Fruit fly (Drosophila melanogaster): ENCODE data around the gene SF1.

Gene SF1

DNA sequence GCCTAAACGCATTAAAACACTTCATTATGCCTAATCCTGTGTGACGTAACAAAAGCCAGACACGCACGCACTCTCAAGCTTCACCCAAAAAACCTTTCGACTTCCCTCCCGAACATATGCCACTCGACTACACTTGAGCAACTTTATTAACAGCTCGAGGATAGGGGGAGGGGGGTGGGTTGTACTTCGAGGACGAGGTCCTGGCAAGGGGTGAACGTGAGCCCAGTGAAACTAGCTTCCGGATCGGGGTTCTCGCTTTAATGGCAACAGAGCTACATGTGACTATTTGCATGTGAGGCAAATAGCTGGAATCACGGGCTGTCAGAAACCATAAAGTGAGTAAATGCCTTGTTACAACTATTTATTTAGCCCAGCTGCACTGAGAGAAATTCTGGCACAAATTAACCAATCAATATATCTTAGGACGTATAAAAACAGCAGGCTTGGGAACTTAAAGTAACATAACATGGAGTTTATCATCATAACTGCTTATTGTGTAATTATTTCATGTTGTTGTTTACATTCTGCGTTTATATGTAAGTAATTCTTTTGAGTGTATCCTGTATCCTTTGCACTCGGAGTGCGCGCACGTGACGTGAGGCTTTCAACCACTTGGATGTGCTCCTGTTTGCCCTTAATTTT is 10.7 kb downstream of the SF1 start:
- TF ChIP-seq CG10631 (GFP tag; optimal IDR thresholded peaks at IDR 0.05): no peak
- TF ChIP-seq fd59A (GFP tag; optimal IDR thresholded peaks at IDR 0.05): no peak
- TF ChIP-seq achi (GFP tag; optimal IDR thresholded peaks at IDR 0.05): no peak
- TF ChIP-seq CG31627 (GFP tag; optimal IDR thresholded peaks at IDR 0.05): peak; percentile 0
- TF ChIP-seq Eip75B (GFP tag; optimal IDR thresholded peaks at IDR 0.05): no peak
- TF ChIP-seq Sox102F (GFP tag; optimal IDR thresholded peaks at IDR 0.05): peak; percentile 5
- no peak for TF ChIP-seq Eip78C (GFP tag)
- TF ChIP-seq CG11294 (GFP tag; IDR thresholded peaks at IDR 0.05): no peak

DNA sequence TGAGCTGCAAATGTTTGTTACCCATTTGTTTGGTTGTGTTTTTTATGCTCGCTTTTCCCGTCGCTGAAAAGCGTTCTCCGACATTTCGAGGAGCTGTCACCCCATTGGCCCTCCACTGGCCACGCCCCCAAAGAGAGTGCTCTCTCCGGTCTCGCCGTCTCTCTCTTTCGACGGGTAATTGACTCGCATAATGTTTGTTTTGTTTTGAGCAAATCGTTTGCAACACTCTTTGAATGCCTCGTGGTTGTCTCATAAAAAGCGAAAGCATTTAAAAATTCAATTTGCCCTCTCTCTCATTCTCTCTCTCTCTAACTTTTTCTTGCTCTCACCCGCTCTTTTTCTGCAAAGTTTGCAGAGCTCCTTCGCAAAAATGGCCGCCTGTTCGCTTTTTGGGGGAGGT is 17.3 kb downstream of the SF1 start:
- TF ChIP-seq Met (GFP tag; optimal IDR thresholded peaks at IDR 0.05) (no peak), eg (GFP tag; IDR thresholded peaks at IDR 0.05) (0 out of 3 replicates have a peak, but pooled peaks have one; percentile 10), Blimp-1 (GFP tag; optimal IDR thresholded peaks at IDR 0.05) (peak; percentile 48)

DNA sequence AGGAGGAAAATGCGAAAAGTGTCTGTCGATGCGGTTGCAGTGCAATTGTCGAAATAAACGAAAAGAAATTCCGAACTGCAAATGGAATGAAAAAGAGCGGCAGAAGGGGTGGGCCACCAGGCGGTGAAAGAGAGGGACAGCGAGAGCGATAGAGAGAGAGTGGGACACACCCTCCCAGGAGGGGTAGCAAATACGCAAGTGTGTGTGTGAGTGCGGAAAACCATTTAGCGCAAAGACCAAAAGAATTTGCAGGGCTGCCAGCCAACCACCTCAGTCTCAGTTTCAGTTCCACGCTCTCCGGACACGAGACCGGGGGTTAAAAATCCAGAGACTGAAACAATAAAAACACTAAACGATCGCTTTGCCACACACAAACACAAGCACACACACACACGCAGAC is 18.4 kb downstream of the SF1 start, which contains the start of gene Hmx:
TSS of gene Hmx (plus strand) at position 301 of the 400 bp plus-strand sequence.
- TF ChIP-seq Blimp-1 (GFP tag; optimal IDR thresholded peaks at IDR 0.05): no peak
- no peak for TF ChIP-seq CG3032 (tag; optimal IDR thresholded peaks at IDR 0.05)
- no peak for TF ChIP-seq CG6276 (GFP tag; optimal IDR thresholded peaks at IDR 0.05)
- no peak for TF ChIP-seq CG11902 (GFP tag; optimal IDR thresholded peaks at IDR 0.05)
- no peak for TF ChIP-seq CG31627 (GFP tag; optimal IDR thresholded peaks at IDR 0.05)
- no peak for TF ChIP-seq Eip78C (GFP tag)
- TF ChIP-seq CG10669 (GFP tag; optimal IDR thresholded peaks at IDR 0.05): no peak
- no peak for TF ChIP-seq Hr38 (GFP tag; optimal IDR thresholded peaks at IDR 0.05)
- no peak for TF ChIP-seq cyc (GFP tag; optimal IDR thresholded peaks at IDR 0.05)
- no peak for TF ChIP-seq CG11762 (GFP tag; optimal IDR thresholded peaks at IDR 0.05; ENCODE audit: insufficient read depth)
- no peak for TF ChIP-seq eg (GFP tag; IDR thresholded peaks at IDR 0.05)
- no peak for TF ChIP-seq achi (GFP tag; optimal IDR thresholded peaks at IDR 0.05)
- TF ChIP-seq fd85E (GFP tag; optimal IDR thresholded peaks at IDR 0.05): no peak
- TF ChIP-seq CG7368 (GFP tag; optimal IDR thresholded peaks at IDR 0.05): no peak
- TF ChIP-seq CG6854 (GFP tag; optimal IDR thresholded peaks at IDR 0.05): no peak
- no peak for TF ChIP-seq CG6163 (GFP tag; IDR thresholded peaks at IDR 0.05)
- no peak for TF ChIP-seq spab (GFP tag; optimal IDR thresholded peaks at IDR 0.05)
- no peak for TF ChIP-seq Ets21C (GFP tag; optimal IDR thresholded peaks at IDR 0.05)
- TF ChIP-seq Lpt (GFP tag; optimal IDR thresholded peaks at IDR 0.05): no peak

dm6 chr3R:17561175-17561574 is 21.0 kb downstream of the SF1 start:
- TF ChIP-seq Sox102F (GFP tag; optimal IDR thresholded peaks at IDR 0.05): no peak
- TF ChIP-seq achi (GFP tag; optimal IDR thresholded peaks at IDR 0.05): no peak
- TF ChIP-seq CG3032 (tag; optimal IDR thresholded peaks at IDR 0.05): no peak
- TF ChIP-seq Met (GFP tag; optimal IDR thresholded peaks at IDR 0.05): peak; percentile 36
- no peak for TF ChIP-seq CG10631 (GFP tag; optimal IDR thresholded peaks at IDR 0.05)
- TF ChIP-seq CG16779 (tag; optimal IDR thresholded peaks at IDR 0.05): no peak
- no peak for TF ChIP-seq fd59A (GFP tag; optimal IDR thresholded peaks at IDR 0.05)
- no peak for TF ChIP-seq CG10669 (GFP tag; optimal IDR thresholded peaks at IDR 0.05)
- no peak for TF ChIP-seq Hr4 (GFP tag; optimal IDR thresholded peaks at IDR 0.05)
- no peak for TF ChIP-seq CG11762 (GFP tag; optimal IDR thresholded peaks at IDR 0.05; ENCODE audit: insufficient read depth)
- peak; percentile 1 for TF ChIP-seq Hr39 (GFP tag; optimal IDR thresholded peaks at IDR 0.05)
- no peak for TF ChIP-seq CG32006 (GFP tag; optimal IDR thresholded peaks at IDR 0.05)
- no peak for TF ChIP-seq dsx (GFP tag; optimal IDR thresholded peaks at IDR 0.05; ENCODE audit: poor library complexity, severe bottlenecking)
- TF ChIP-seq lz (GFP tag; optimal IDR thresholded peaks at IDR 0.05): no peak
- no peak for TF ChIP-seq Smox (GFP tag; optimal IDR thresholded peaks at IDR 0.05)
- no peak for TF ChIP-seq eg (GFP tag; IDR thresholded peaks at IDR 0.05)
- peak; percentile 33 for TF ChIP-seq topi (GFP tag; optimal IDR thresholded peaks at IDR 0.05)
- TF ChIP-seq net (GFP tag; optimal IDR thresholded peaks at IDR 0.05): no peak
- TF ChIP-seq CG6163 (GFP tag; IDR thresholded peaks at IDR 0.05): no peak
- TF ChIP-seq CG6792 (GFP tag; optimal IDR thresholded peaks at IDR 0.05): no peak
- TF ChIP-seq CG7368 (GFP tag; optimal IDR thresholded peaks at IDR 0.05): no peak
- TF ChIP-seq svp (GFP tag): peak; percentile 52
- peak; percentile 11 for TF ChIP-seq acj6 (GFP tag; optimal IDR thresholded peaks at IDR 0.05)
- no peak for TF ChIP-seq CG9139 (GFP tag; optimal IDR thresholded peaks at IDR 0.05)
- TF ChIP-seq spab (GFP tag; optimal IDR thresholded peaks at IDR 0.05): no peak
- TF ChIP-seq OdsH (GFP tag; optimal IDR thresholded peaks at IDR 0.05): peak; percentile 5
- no peak for TF ChIP-seq CG15336 (GFP tag; IDR thresholded peaks at IDR 0.05)
- no peak for TF ChIP-seq CG1621 (tag; optimal IDR thresholded peaks at IDR 0.05)
- TF ChIP-seq Lpt (GFP tag; optimal IDR thresholded peaks at IDR 0.05): no peak
- TF ChIP-seq CG6276 (GFP tag; optimal IDR thresholded peaks at IDR 0.05): no peak
- no peak for TF ChIP-seq CG6808 (GFP tag; optimal IDR thresholded peaks at IDR 0.05)
- TF ChIP-seq CG31627 (GFP tag; optimal IDR thresholded peaks at IDR 0.05): no peak
- TF ChIP-seq CG3919 (GFP tag; optimal IDR thresholded peaks at IDR 0.05): peak; percentile 20
- TF ChIP-seq CG11294 (GFP tag; IDR thresholded peaks at IDR 0.05): no peak
- TF ChIP-seq Ets21C (GFP tag; optimal IDR thresholded peaks at IDR 0.05): no peak
